Worm (Caenorhabditis elegans) whole organism, L1 larva: ENCODE results near the gene F36G9.3.
"Not testable (repeated sequence)": the region's sequence is repeated elsewhere in the genome, so short reads cannot be mapped to it uniquely, and the experiment has no call there.

Experiments
- C04F5.9 ChIP-seq: sonication (generic microtip); optimal IDR thresholded peaks from 2 replicates; lab custom pipeline; 2016; ENCODE audit warnings: missing genetic modification characterization, missing compliant biosample characterization
- C16A3.4 ChIP-seq: fragments of 150-350 bp; optimal IDR thresholded peaks from 2 replicates; lab custom pipeline; 2014; ENCODE audit warnings: missing biosample characterization, missing genetic modification characterization
- F16B12.6 ChIP-seq: fragments of 150-350 bp; optimal IDR thresholded peaks from 2 replicates; lab custom pipeline; 2014; ENCODE audit warnings: missing biosample characterization, missing genetic modification characterization
- aly-2 ChIP-seq: fragments of 150-350 bp; optimal IDR thresholded peaks from 2 replicates; lab custom pipeline; 2014; ENCODE audit warnings: missing biosample characterization, missing genetic modification characterization
- blmp-1 ChIP-seq: fragments of 150-350 bp; optimal IDR thresholded peaks from 2 replicates; lab custom pipeline; 2014; ENCODE audit warnings: missing biosample characterization, missing genetic modification characterization
- ceh-90 ChIP-seq: sonication (generic microtip); optimal IDR thresholded peaks from 2 replicates; lab custom pipeline; 2016; ENCODE audit warnings: missing genetic modification characterization, missing compliant biosample characterization
- dsc-1 ChIP-seq: sonication (generic microtip); optimal IDR thresholded peaks from 2 replicates; lab custom pipeline; 2016; ENCODE audit warnings: mild to moderate bottlenecking, missing genetic modification characterization, missing compliant biosample characterization
- efl-1 ChIP-seq, 4 experiments: fragments of 150-350 bp; optimal IDR thresholded peaks in 3 of 4; peaks in 1 of 4; 1 replicate in 1 of 4; 2 replicates in 3 of 4; lab custom pipeline; 2014; ENCODE audit warnings: missing biosample characterization in 2 of 4, missing genetic modification characterization in 2 of 4, missing genetic modification reagents in 2 of 4
- egl-13 ChIP-seq: sonication (generic microtip); optimal IDR thresholded peaks from 2 replicates; lab custom pipeline; 2016; ENCODE audit warnings: missing genotype, missing genetic modification reagents, missing genetic modification characterization, missing compliant biosample characterization
- elt-2 ChIP-seq: sonication (generic microtip); optimal IDR thresholded peaks from 2 replicates; lab custom pipeline; 2016; ENCODE audit warnings: missing genetic modification characterization, mild to moderate bottlenecking, inconsistent platforms, missing compliant biosample characterization, missing genetic modification reagents
- elt-3 ChIP-seq, 6 experiments: fragments of 150-350 bp in 1 of 6; sonication (generic microtip); optimal IDR thresholded peaks; 2 replicates each; lab custom pipeline; 2017 to 2018; ENCODE audit warnings: missing biosample characterization in 6 of 6, missing genetic modification characterization in 6 of 6, inconsistent platforms in 1 of 6
- fkh-4 ChIP-seq: sonication (generic microtip); optimal IDR thresholded peaks from 2 replicates; lab custom pipeline; 2016; ENCODE audit warnings: missing compliant biosample characterization, missing genetic modification characterization, borderline replicate concordance
- fkh-8 ChIP-seq: sonication (generic microtip); optimal IDR thresholded peaks from 2 replicates; lab custom pipeline; 2016; ENCODE audit warnings: mild to moderate bottlenecking, missing genetic modification characterization, missing compliant biosample characterization
- hlh-4 ChIP-seq: sonication (generic microtip); optimal IDR thresholded peaks from 2 replicates; lab custom pipeline; 2016; ENCODE audit warnings: mild to moderate bottlenecking, missing genetic modification characterization, missing compliant biosample characterization
- isw-1 ChIP-seq: fragments of 200-800 bp; sonication (Bioruptor generic); IDR thresholded peaks from 2 replicates; pipeline ENCODE4 v1.3.6; 2022; ENCODE audit warnings: missing genetic modification characterization, missing compliant biosample characterization
- jun-1 ChIP-seq: fragments of 150-350 bp; optimal IDR thresholded peaks from 2 replicates; lab custom pipeline; 2014; ENCODE audit warnings: missing biosample characterization, missing genetic modification reagents, missing genetic modification characterization
- lin-35 ChIP-seq, 2 experiments: fragments of 150-350 bp; optimal IDR thresholded peaks; 2 replicates each; lab custom pipeline; 2014; ENCODE audit warnings: missing biosample characterization in 2 of 2, missing genetic modification characterization in 2 of 2, missing genetic modification reagents in 2 of 2
- lin-39 ChIP-seq: fragments of 150-350 bp; optimal IDR thresholded peaks from 2 replicates; lab custom pipeline; 2014; ENCODE audit warnings: missing biosample characterization, missing genetic modification reagents, missing genetic modification characterization
- mdl-1 ChIP-seq, 2 experiments: fragments of 150-350 bp; optimal IDR thresholded peaks; 2 replicates each; lab custom pipeline; 2014 to 2017; ENCODE audit warnings: missing biosample characterization in 2 of 2, missing genetic modification characterization in 2 of 2, inconsistent platforms in 1 of 2
- mef-2 ChIP-seq: fragments of 150-350 bp; optimal IDR thresholded peaks from 2 replicates; lab custom pipeline; 2014; ENCODE audit warnings: missing biosample characterization, missing genetic modification characterization
- nhr-19 ChIP-seq: fragments of 200-800 bp; sonication (Bioruptor generic); conservative IDR thresholded peaks from 2 replicates; pipeline ENCODE4 v1.3.6; 2022; ENCODE audit warnings: missing genetic modification characterization, missing compliant biosample characterization
- nhr-28 ChIP-seq: fragments of 150-350 bp; optimal IDR thresholded peaks from 2 replicates; lab custom pipeline; 2014; ENCODE audit warnings: missing biosample characterization, missing genetic modification characterization
- nhr-71 ChIP-seq: sonication (generic microtip); optimal IDR thresholded peaks from 2 replicates; lab custom pipeline; 2016; ENCODE audit warnings: mild to moderate bottlenecking, missing genetic modification characterization, moderate library complexity, missing compliant biosample characterization
- nhr-77 ChIP-seq: fragments of 150-350 bp; optimal IDR thresholded peaks from 2 replicates; lab custom pipeline; 2014; ENCODE audit warnings: missing biosample characterization, missing genetic modification characterization
- pag-3 ChIP-seq: sonication (generic microtip); optimal IDR thresholded peaks from 2 replicates; lab custom pipeline; 2017; ENCODE audit warnings: missing genetic modification characterization, mild to moderate bottlenecking, missing compliant biosample characterization, antibody characterized with exemption, borderline replicate concordance; ENCODE audit not compliant: insufficient read depth
- pqm-1 ChIP-seq: sonication (generic microtip); optimal IDR thresholded peaks from 3 replicates; lab custom pipeline; 2017; ENCODE audit warnings: missing biosample characterization, missing genetic modification characterization
- skn-1 ChIP-seq: fragments of 150-350 bp; optimal IDR thresholded peaks from 2 replicates; lab custom pipeline; 2014; ENCODE audit warnings: missing biosample characterization, missing genetic modification characterization
- snpc-4 ChIP-seq: fragments of 150-350 bp; optimal IDR thresholded peaks from 2 replicates; lab custom pipeline; 2014; ENCODE audit warnings: missing biosample characterization, missing genetic modification characterization
- sox-4 ChIP-seq: sonication (generic microtip); optimal IDR thresholded peaks from 2 replicates; lab custom pipeline; 2016; ENCODE audit warnings: missing genetic modification characterization, missing compliant biosample characterization
- sptf-1 ChIP-seq: fragments of 150-350 bp; optimal IDR thresholded peaks from 2 replicates; lab custom pipeline; 2014; ENCODE audit warnings: missing biosample characterization, missing genetic modification characterization
- unc-86 ChIP-seq: sonication (generic microtip); optimal IDR thresholded peaks from 2 replicates; lab custom pipeline; 2016; ENCODE audit warnings: missing genetic modification characterization, missing compliant biosample characterization
- unc-98 ChIP-seq: fragments of 200-800 bp; sonication (Bioruptor generic); IDR thresholded peaks from 2 replicates; pipeline ENCODE4 v1.3.6; 2022; ENCODE audit warnings: missing genetic modification characterization, missing compliant biosample characterization

The F36G9.3 gene

DNA sequence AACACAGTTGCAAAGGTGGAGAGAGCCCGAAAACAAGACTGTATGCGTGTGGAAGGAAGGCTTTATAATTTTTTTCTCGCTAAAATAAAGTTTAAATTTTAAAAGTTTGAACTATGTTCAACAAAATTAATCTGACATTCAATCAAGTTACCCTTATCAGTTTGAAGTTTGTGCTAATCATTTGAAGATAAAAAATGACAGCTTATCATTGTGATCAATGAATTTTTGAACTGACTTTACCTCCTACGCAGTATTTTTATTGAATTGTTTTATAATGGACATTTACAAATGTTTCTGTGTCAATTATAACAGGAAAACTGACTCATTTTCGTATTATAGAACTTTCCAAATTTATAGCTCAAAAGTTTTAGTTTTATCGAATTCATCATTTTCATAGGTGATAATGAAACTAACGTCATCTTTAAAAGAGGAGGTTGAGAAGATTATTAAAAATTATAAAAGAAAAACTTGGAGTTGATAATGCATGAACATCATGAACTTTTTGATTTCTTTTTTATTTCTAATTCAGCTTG is 21.1 kb downstream of the F36G9.3 start, which contains the start of gene oac-20:
Gene oac-20 (plus strand): TSS at position 483 of the 533 bp plus-strand sequence.
- peak; percentile 84 for TF ChIP-seq elt-2 (tag; lab: Kevin White, UChicago)
- no peak for TF ChIP-seq nhr-71

DNA sequence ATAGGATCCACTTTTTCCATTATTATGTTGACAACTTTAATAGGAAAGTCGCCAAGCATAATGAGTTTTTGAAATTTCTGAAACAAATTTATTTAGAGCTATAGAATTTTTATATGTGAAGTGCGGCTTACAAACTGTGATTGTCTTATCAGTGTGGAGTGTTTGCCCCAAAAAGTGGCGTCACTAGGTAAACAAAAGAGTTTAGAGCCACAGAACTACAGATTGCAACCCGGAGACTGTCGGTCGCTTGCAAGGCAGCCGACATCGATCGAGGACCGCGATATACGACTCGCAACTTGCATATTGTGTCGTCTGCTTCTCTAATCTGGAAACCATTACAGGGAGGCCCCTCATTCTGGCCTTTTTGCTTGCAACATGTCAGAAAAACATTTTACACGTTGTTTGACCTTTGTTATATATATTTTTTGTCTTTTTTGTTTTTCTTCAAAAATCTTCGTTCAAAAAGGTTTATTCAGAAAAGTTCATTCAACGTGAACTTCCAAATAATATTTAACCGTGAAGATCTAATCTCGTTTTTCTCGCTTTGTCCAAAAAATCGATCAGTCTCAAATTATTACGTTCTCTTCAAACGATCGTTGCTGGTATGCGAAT is 25.6 kb downstream of the F36G9.3 start, which contains the start of the genes fbxa-99 and F36G9.13:
Gene fbxa-99 (minus strand): TSS at position 122 of the 612 bp plus-strand sequence.
Gene F36G9.13 (plus strand): TSS at position 562 of the 612 bp plus-strand sequence.
- no peak for TF ChIP-seq unc-98 (GFP tag; lab: Robert Waterston, UW)
- no peak for TF ChIP-seq nhr-19 (GFP tag; lab: Robert Waterston, UW)
- TF ChIP-seq elt-2 (tag; lab: Kevin White, UChicago) = peak; percentile 72
- no peak for TF ChIP-seq nhr-77 (tag; lab: Kevin White, UChicago)
- no peak for TF ChIP-seq pqm-1 (tag; lab: Kevin White, UChicago)
- TF ChIP-seq skn-1 (tag; lab: Kevin White, UChicago) = no peak
- no peak for TF ChIP-seq hlh-4 (tag; lab: Kevin White, UChicago)
- TF ChIP-seq dsc-1 = no peak
- no peak for TF ChIP-seq mef-2 (tag; lab: Kevin White, UChicago)
- TF ChIP-seq snpc-4 (tag; lab: Kevin White, UChicago) = peak; percentile 67
- TF ChIP-seq lin-39 (tag; lab: Kevin White, UChicago) = no peak
- no peak for TF ChIP-seq jun-1 (tag; lab: Kevin White, UChicago)
- no peak for TF ChIP-seq elt-3 (tag; optimal IDR thresholded peaks at IDR 0.05; lab: Kevin White, UChicago)
- no peak for TF ChIP-seq egl-13 (tag; lab: Kevin White, UChicago)
- no peak for TF ChIP-seq isw-1
- no peak for TF ChIP-seq sox-4
- TF ChIP-seq sptf-1 (tag; lab: Kevin White, UChicago) = no peak
- TF ChIP-seq nhr-28 = no peak
- TF ChIP-seq C04F5.9 (tag; lab: Kevin White, UChicago) = no peak
- TF ChIP-seq lin-35 (GFP tag; optimal IDR thresholded peaks at IDR 0.05; lab: Kevin White, UChicago) = peak in 1 of 2 experiments; percentile 12
- TF ChIP-seq aly-2 (tag; lab: Kevin White, UChicago) = no peak
- TF ChIP-seq blmp-1 (tag; lab: Kevin White, UChicago) = no peak
- no peak for TF ChIP-seq C16A3.4
- TF ChIP-seq fkh-4 (tag; lab: Kevin White, UChicago) = no peak
- TF ChIP-seq, all 84 proteins: peak for 3

DNA sequence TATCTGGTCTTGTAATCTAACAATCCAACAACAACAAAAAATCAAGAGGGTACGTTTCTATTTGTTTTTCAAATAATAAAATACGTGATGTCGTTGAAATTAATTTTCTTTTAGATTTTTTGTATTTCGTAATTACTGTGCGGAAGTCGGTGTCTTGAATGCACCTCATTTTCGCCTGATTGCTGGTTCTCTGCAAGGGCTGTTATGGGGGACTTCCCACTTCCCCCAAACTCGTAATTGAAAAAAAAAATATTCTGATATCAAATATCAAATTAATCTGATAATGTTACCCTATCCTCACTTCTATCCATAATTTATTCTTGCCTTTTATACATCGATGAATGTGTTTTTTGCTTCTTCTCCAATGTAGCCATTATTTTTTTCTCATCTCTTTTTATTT is 30.9 kb downstream of the F36G9.3 start, which contains the start of gene F36G9.15:
Gene F36G9.15 (minus strand): TSS at position 101 of the 400 bp plus-strand sequence.
- no peak for TF ChIP-seq nhr-28
- TF ChIP-seq mdl-1 (tag; optimal IDR thresholded peaks at IDR 0.05; lab: Kevin White, UChicago) = no peak
- TF ChIP-seq jun-1 (tag; lab: Kevin White, UChicago) = no peak
- TF ChIP-seq elt-2 (tag; lab: Kevin White, UChicago) = no peak
- TF ChIP-seq pag-3 = no peak
- TF ChIP-seq ceh-90 = no peak
- TF ChIP-seq efl-1 (optimal IDR thresholded peaks at IDR 0.05; lab: Kevin White, UChicago) = no peak
- no peak for TF ChIP-seq efl-1 (GFP tag; optimal IDR thresholded peaks at IDR 0.05 in 1 of 2; lab: Kevin White, UChicago)
- no peak for TF ChIP-seq unc-86 (tag; lab: Kevin White, UChicago)
- no peak for TF ChIP-seq fkh-8
- no peak for TF ChIP-seq sptf-1 (tag; lab: Kevin White, UChicago)
- TF ChIP-seq, all 84 proteins: peak for 0

DNA sequence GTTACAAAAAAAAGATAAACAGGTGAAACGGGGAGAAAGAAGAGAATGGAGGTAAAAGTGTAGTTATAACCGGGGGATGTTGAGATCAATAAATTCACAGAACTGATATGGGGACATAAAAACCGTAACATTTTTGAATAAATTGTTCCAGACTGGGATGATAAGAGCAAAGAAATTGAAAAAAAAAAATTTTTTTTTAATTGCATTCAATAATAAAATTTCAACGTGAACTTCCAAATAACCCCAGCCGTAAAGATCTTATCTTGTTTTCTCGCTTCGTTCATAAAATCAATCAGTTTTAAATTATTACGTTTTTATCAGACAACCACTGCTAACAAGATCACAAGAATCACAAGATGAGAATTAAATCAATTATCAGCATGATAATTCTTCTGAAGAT is 34.7 kb downstream of the F36G9.3 start, which contains the start of gene C06C6.7:
Gene C06C6.7 (plus strand): TSS at position 301 of the 400 bp plus-strand sequence.
- TF ChIP-seq fkh-8; F16B12.6 (tag; lab: Kevin White, UChicago); elt-3 (tag; optimal IDR thresholded peaks at IDR 0.05; lab: Kevin White, UChicago): not testable (repeated sequence)
